Worm (Caenorhabditis elegans) whole organism, L3 larva: ENCODE data around the gene nhr-185.

Experiments used
- R02D3.7 ChIP-seq: fragments of 150-350 bp; optimal IDR thresholded peaks from 2 replicates; lab custom pipeline; 2014; ENCODE audit warnings: missing biosample characterization, missing genetic modification characterization
- ama-1 ChIP-seq: fragments of 150-350 bp; optimal IDR thresholded peaks from 2 replicates; lab custom pipeline; 2018
- ceh-16 ChIP-seq: sonication (generic microtip); optimal IDR thresholded peaks from 2 replicates; lab custom pipeline; 2017; ENCODE audit warnings: missing biosample characterization, missing genetic modification characterization
- ceh-28 ChIP-seq: fragments of 150-350 bp; optimal IDR thresholded peaks from 2 replicates; lab custom pipeline; 2014; ENCODE audit warnings: missing biosample characterization, missing genetic modification reagents, missing genetic modification characterization
- ceh-82 ChIP-seq: fragments of 150-350 bp; optimal IDR thresholded peaks from 2 replicates; lab custom pipeline; 2014; ENCODE audit warnings: missing biosample characterization, missing genetic modification characterization
- ceh-9 ChIP-seq: sonication (generic microtip); optimal IDR thresholded peaks from 2 replicates; lab custom pipeline; 2018; ENCODE audit warnings: missing biosample characterization, missing genetic modification characterization
- egl-27 ChIP-seq: sonication (generic microtip); optimal IDR thresholded peaks from 4 replicates; lab custom pipeline; 2017; ENCODE audit warnings: missing biosample characterization, missing genetic modification reagents, missing genetic modification characterization
- egl-5 ChIP-seq: fragments of 150-350 bp; optimal IDR thresholded peaks from 2 replicates; lab custom pipeline; 2017; ENCODE audit warnings: missing biosample characterization, missing genetic modification reagents, missing genetic modification characterization, inconsistent platforms
- elt-2 ChIP-seq: sonication (generic microtip); optimal IDR thresholded peaks from 2 replicates; lab custom pipeline; 2016; ENCODE audit warnings: missing genetic modification reagents, mild to moderate bottlenecking, missing genetic modification characterization, missing compliant biosample characterization
- elt-3 ChIP-seq, 3 experiments: fragments of 150-350 bp in 1 of 3; sonication (generic microtip) in 2 of 3; optimal IDR thresholded peaks; 2 replicates in 2 of 3; 4 replicates in 1 of 3; lab custom pipeline; 2014 to 2017; ENCODE audit warnings: missing biosample characterization in 3 of 3, missing genetic modification characterization in 3 of 3
- eor-1 ChIP-seq, 2 experiments: fragments of 150-350 bp; optimal IDR thresholded peaks; 2 replicates each; lab custom pipeline; 2014 to 2018; ENCODE audit warnings: missing biosample characterization in 2 of 2, missing genetic modification characterization in 2 of 2
- fkh-10 ChIP-seq: sonication (generic microtip); optimal IDR thresholded peaks from 2 replicates; lab custom pipeline; 2017; ENCODE audit warnings: missing biosample characterization, missing genetic modification reagents, missing genetic modification characterization
- fos-1 ChIP-seq: fragments of 150-350 bp; optimal IDR thresholded peaks from 2 replicates; lab custom pipeline; 2014; ENCODE audit warnings: missing biosample characterization, missing genetic modification characterization
- hmg-11 ChIP-seq: sonication (generic microtip); optimal IDR thresholded peaks from 2 replicates; lab custom pipeline; 2016; ENCODE audit warnings: missing genetic modification characterization, missing compliant biosample characterization
- lin-15B ChIP-seq: fragments of 150-350 bp; optimal IDR thresholded peaks from 2 replicates; lab custom pipeline; 2014; ENCODE audit warnings: missing biosample characterization, missing genetic modification characterization
- lin-39 ChIP-seq: fragments of 150-350 bp; optimal IDR thresholded peaks from 2 replicates; lab custom pipeline; 2018; ENCODE audit warnings: missing biosample characterization, missing genetic modification reagents, missing genetic modification characterization
- lsy-12 ChIP-seq: sonication (generic microtip); optimal IDR thresholded peaks from 2 replicates; lab custom pipeline; 2016; ENCODE audit warnings: mild to moderate bottlenecking, missing genetic modification characterization, missing compliant biosample characterization
- mdl-1 ChIP-seq: fragments of 150-350 bp; optimal IDR thresholded peaks from 2 replicates; lab custom pipeline; 2014; ENCODE audit warnings: missing biosample characterization, missing genetic modification characterization
- mml-1 ChIP-seq: fragments of 150-350 bp; sonication (generic microtip); optimal IDR thresholded peaks from 3 replicates; lab custom pipeline; 2014; ENCODE audit warnings: missing biosample characterization, missing genetic modification characterization
- nfya-1 ChIP-seq: sonication (generic microtip); optimal IDR thresholded peaks from 2 replicates; lab custom pipeline; 2017; ENCODE audit warnings: missing genetic modification characterization, mild to moderate bottlenecking, missing compliant biosample characterization, antibody characterized with exemption, moderate library complexity; ENCODE audit not compliant: insufficient read depth
- nhr-11 ChIP-seq: fragments of 150-350 bp; optimal IDR thresholded peaks from 2 replicates; lab custom pipeline; 2014; ENCODE audit warnings: missing biosample characterization, missing genetic modification characterization
- nhr-23 ChIP-seq: fragments of 150-350 bp; optimal IDR thresholded peaks from 2 replicates; lab custom pipeline; 2014; ENCODE audit warnings: missing biosample characterization, missing genetic modification reagents, missing genetic modification characterization
- nhr-25 ChIP-seq: sonication (generic microtip); optimal IDR thresholded peaks from 2 replicates; lab custom pipeline; 2017; ENCODE audit warnings: missing biosample characterization, missing genetic modification characterization
- nhr-28 ChIP-seq: fragments of 150-350 bp; optimal IDR thresholded peaks from 2 replicates; lab custom pipeline; 2014; ENCODE audit warnings: missing biosample characterization, missing genetic modification characterization
- nhr-43 ChIP-seq: sonication (generic microtip); optimal IDR thresholded peaks from 2 replicates; lab custom pipeline; 2016; ENCODE audit warnings: mild to moderate bottlenecking, missing genetic modification characterization, missing compliant biosample characterization; ENCODE audit not compliant: poor library complexity, severe bottlenecking
- nhr-67 ChIP-seq: fragments of 150-350 bp; optimal IDR thresholded peaks from 2 replicates; lab custom pipeline; 2014; ENCODE audit warnings: missing biosample characterization, missing genetic modification characterization
- pha-4 ChIP-seq: fragments of 150-350 bp; optimal IDR thresholded peaks from 2 replicates; lab custom pipeline; 2014; ENCODE audit warnings: missing biosample characterization, missing genetic modification reagents, missing genetic modification characterization
- pqm-1 ChIP-seq: fragments of 150-350 bp; optimal IDR thresholded peaks from 2 replicates; lab custom pipeline; 2017; ENCODE audit warnings: missing biosample characterization, missing genetic modification characterization, inconsistent platforms
- sea-2 ChIP-seq: fragments of 150-350 bp; sonication (generic microtip); optimal IDR thresholded peaks from 4 replicates; lab custom pipeline; 2014; ENCODE audit warnings: missing biosample characterization, missing genetic modification reagents, missing genetic modification characterization
- skn-1 ChIP-seq: fragments of 150-350 bp; optimal IDR thresholded peaks from 2 replicates; lab custom pipeline; 2014; ENCODE audit warnings: missing biosample characterization, missing genetic modification characterization
- snpc-4 ChIP-seq: fragments of 150-350 bp; optimal IDR thresholded peaks from 2 replicates; lab custom pipeline; 2014; ENCODE audit warnings: missing biosample characterization, missing genetic modification characterization
- tbx-2 ChIP-seq: sonication (generic microtip); optimal IDR thresholded peaks from 2 replicates; lab custom pipeline; 2016; ENCODE audit warnings: mild to moderate bottlenecking, missing genetic modification characterization, missing compliant biosample characterization
- unc-39 ChIP-seq: sonication (generic microtip); optimal IDR thresholded peaks from 4 replicates; lab custom pipeline; 2017; ENCODE audit warnings: missing biosample characterization, missing genetic modification characterization
- zag-1 ChIP-seq: fragments of 150-350 bp; optimal IDR thresholded peaks from 2 replicates; lab custom pipeline; 2014; ENCODE audit warnings: missing biosample characterization, missing genetic modification characterization
- ztf-4 ChIP-seq: fragments of 150-350 bp; optimal IDR thresholded peaks from 2 replicates; lab custom pipeline; 2014; ENCODE audit warnings: missing biosample characterization, missing genetic modification characterization

Gene nhr-185

ce11 chrV:3820875-3821274 lies 26.3 kb downstream of the nhr-185 start:
- TF ChIP-seq tbx-2 (tag; lab: Kevin White, UChicago) (no peak), eor-1 (tag; optimal IDR thresholded peaks at IDR 0.05; lab: Kevin White, UChicago) (no peak), mdl-1 (no peak), ceh-82 (tag; lab: Kevin White, UChicago) (no peak), fos-1 (tag; lab: Kevin White, UChicago) (no peak), zag-1 (tag; lab: Kevin White, UChicago) (no peak), nhr-11 (tag; lab: Kevin White, UChicago) (no peak), elt-2 (tag; lab: Kevin White, UChicago) (no peak), lsy-12 (tag; lab: Kevin White, UChicago) (no peak), nfya-1 (tag; lab: Kevin White, UChicago) (no peak), ceh-9 (tag; lab: Kevin White, UChicago) (no peak), snpc-4 (tag; lab: Kevin White, UChicago) (no peak), fkh-10 (no peak), elt-3 (tag; optimal IDR thresholded peaks at IDR 0.05; lab: Kevin White, UChicago) (no peak), nhr-43 (no peak), mml-1 (tag; lab: Kevin White, UChicago) (no peak), sea-2 (no peak)

ce11 chrV:3814938-3815337 lies 32.2 kb downstream of the nhr-185 start, which contains the start of gene H10D18.1:
Gene H10D18.1, plus strand, starts transcription at chrV:3815214.
- no peak for TF ChIP-seq nhr-23 (tag; lab: Kevin White, UChicago)
- peak; percentile 33 for TF ChIP-seq nfya-1 (tag; lab: Kevin White, UChicago)

ce11 chrV:3814009-3814408 lies 33.2 kb downstream of the nhr-185 start:
- TF ChIP-seq egl-5 (tag; lab: Kevin White, UChicago) (no peak), lin-15B (tag; lab: Kevin White, UChicago) (no peak), skn-1 (no peak), mml-1 (tag; lab: Kevin White, UChicago) (no peak), hmg-11 (tag; lab: Kevin White, UChicago) (no peak)

- TF ChIP-seq pqm-1 (tag; lab: Kevin White, UChicago), result peak; percentile 47
- no peak for TF ChIP-seq mdl-1
Observed at ce11 chrV:3812291-3812690, 34.9 kb downstream of the nhr-185 start, which contains the start of gene scl-12. Gene scl-12, plus strand, starts transcription at chrV:3812591.

ce11 chrV:3811541-3811940 lies 35.6 kb downstream of the nhr-185 start, which contains the start of gene scl-13:
Gene scl-13, minus strand, starts transcription at chrV:3811641.
- TF ChIP-seq pha-4 (tag; lab: Kevin White, UChicago) (no peak), egl-27 (tag; lab: Kevin White, UChicago) (no peak), ama-1 (lab: Kevin White, UChicago) (no peak), tbx-2 (tag; lab: Kevin White, UChicago) (no peak)

ce11 chrV:3810035-3810434 lies 37.1 kb downstream of the nhr-185 start:
- TF ChIP-seq nhr-28 (tag; lab: Kevin White, UChicago), result no peak

ce11 chrV:3808336-3808735 lies 38.8 kb downstream of the nhr-185 start, which contains the start of gene srw-6:
Gene srw-6, plus strand, starts transcription at chrV:3808636.
- TF ChIP-seq snpc-4 (tag; lab: Kevin White, UChicago) (no peak), ztf-4 (tag; lab: Kevin White, UChicago) (no peak), ceh-16 (tag; lab: Kevin White, UChicago) (no peak), nhr-67 (tag; lab: Kevin White, UChicago) (no peak), nhr-25 (no peak), skn-1 (no peak), nhr-11 (tag; lab: Kevin White, UChicago) (no peak), unc-39 (no peak), R02D3.7 (tag; lab: Kevin White, UChicago) (no peak), ceh-28 (tag; lab: Kevin White, UChicago) (no peak), lin-39 (tag; lab: Kevin White, UChicago) (no peak)
